Worm (Caenorhabditis elegans): ENCODE measurements around the gene F49H6.8.

The F49H6.8 gene

DNA sequence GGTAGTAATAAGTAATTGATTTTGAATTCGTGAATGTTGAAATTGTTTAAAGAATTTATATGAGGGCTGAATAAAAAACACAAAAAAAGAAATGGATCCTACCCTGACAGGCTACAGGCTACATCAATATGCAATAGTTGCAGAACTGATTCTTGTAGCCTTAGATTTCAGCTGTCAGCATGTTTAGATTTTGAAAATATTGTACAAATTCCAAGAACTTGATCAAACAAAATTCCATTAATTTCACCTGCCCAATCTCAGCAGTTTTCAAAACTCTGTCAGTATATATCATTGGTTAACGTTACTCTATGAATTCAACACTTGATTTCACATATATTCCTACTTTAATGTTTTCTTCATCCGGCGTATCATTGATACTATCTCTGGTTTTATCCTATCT lies 8.0 kb upstream of the F49H6.8 start:
- TF ChIP-seq med-1 (GFP tag; optimal IDR thresholded peaks at IDR 0.05; ENCODE audit: insufficient read depth) (no peak), tab-1 (GFP tag; IDR thresholded peaks at IDR 0.05) (no peak), ztf-29 (GFP tag; IDR thresholded peaks at IDR 0.05) (no peak), ztf-23 (GFP tag; IDR thresholded peaks at IDR 0.05) (no peak), cog-1 (tag; optimal IDR thresholded peaks at IDR 0.05) (no peak), T22C8.4 (GFP tag; IDR thresholded peaks at IDR 0.05) (no peak), ref-1 (GFP tag; conservative IDR thresholded peaks at IDR 0.05) (no peak), flt-1 (GFP tag; IDR thresholded peaks at IDR 0.05) (no peak)

DNA sequence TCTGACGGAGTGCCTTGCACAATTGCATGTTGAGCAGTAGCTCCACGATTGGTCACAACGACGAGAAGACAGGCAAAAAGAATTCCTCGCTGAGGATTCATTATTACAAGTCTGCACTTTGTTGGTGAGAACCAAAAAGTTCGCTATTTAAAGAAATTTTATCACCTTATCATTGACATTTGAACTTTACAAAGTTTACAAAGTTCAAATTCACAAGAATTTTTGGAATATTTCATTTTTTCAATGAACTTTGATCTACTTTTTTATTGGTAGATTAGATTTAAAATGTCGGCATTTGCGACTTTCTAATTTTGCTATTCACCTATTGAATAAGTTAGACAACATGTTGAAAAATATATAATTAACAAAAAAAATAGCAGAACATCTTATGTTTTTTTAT lies 3.8 kb upstream of the F49H6.8 start, which contains the start of gene F49H6.15:
Gene F49H6.15, minus strand, starts transcription at position 101 of the 400 bp plus-strand sequence.
- no peak for TF ChIP-seq med-1 (GFP tag; optimal IDR thresholded peaks at IDR 0.05; ENCODE audit: insufficient read depth)
- TF ChIP-seq ztf-23 (GFP tag; IDR thresholded peaks at IDR 0.05) = no peak
- TF ChIP-seq tab-1 (GFP tag; IDR thresholded peaks at IDR 0.05) = no peak
- TF ChIP-seq T22C8.4 (GFP tag; IDR thresholded peaks at IDR 0.05) = no peak
- TF ChIP-seq cog-1 (tag; optimal IDR thresholded peaks at IDR 0.05) = no peak

DNA sequence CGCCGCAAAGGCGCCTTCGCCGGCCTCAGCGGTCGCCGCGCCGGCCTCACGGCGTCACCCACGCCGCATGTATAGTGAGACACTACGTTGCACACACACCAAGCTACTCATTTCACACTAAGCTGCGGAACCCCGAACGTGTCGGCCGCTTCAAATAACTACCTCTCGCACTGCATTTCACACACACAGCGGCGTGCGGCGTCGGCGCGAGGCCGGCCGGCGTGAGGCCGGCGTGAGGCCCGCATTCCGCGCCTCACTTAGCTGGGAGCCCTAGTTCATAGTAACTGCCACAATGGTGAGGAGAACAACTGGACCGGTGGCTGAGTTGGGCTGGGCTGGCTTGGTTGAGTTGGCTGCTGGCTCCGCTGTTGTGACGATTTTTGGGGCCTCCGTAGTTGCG lies 363 bp downstream of the F49H6.8 start:
- TF ChIP-seq tab-1 (GFP tag; IDR thresholded peaks at IDR 0.05) = 0 out of 2 replicates have a peak, but pooled peaks have one; percentile 25

- TF ChIP-seq med-1 (GFP tag; optimal IDR thresholded peaks at IDR 0.05; ENCODE audit: insufficient read depth) = no peak
- TF ChIP-seq ztf-23 (GFP tag; IDR thresholded peaks at IDR 0.05) = no peak
- no peak for TF ChIP-seq ref-1 (GFP tag; conservative IDR thresholded peaks at IDR 0.05)
- TF ChIP-seq ztf-29 (GFP tag; IDR thresholded peaks at IDR 0.05) = no peak
- TF ChIP-seq cog-1 (tag; optimal IDR thresholded peaks at IDR 0.05) = no peak
- no peak for TF ChIP-seq flt-1 (GFP tag; IDR thresholded peaks at IDR 0.05)
- TF ChIP-seq tab-1 (GFP tag; IDR thresholded peaks at IDR 0.05) = no peak
- TF ChIP-seq T22C8.4 (GFP tag; IDR thresholded peaks at IDR 0.05) = no peak
- TF ChIP-seq klf-2 (GFP tag; conservative IDR thresholded peaks at IDR 0.05) = no peak
Measured at ce11 chrV:17021361-17021760, 1.1 kb downstream of the F49H6.8 start, which contains the start of gene F49H6.12. Gene F49H6.12 (minus strand): TSS chrV:17021461.

DNA sequence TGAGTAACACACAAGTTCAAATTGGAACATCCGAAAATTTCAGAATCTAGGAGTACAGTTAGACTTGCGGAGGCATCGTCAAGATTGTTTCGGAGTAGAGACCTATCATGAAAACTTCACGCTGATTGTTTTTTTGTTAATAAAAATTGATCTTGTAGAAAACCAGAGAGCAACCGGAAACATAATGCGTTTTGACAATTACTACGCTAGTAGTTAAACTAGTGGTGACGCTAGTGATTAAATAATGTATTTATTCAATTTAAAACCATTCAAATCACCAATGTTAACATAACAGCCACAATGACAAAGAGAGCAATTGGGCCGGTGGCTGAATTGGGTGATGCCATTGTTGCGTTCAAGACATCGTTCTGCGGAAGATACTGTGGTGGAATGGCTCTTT lies 2.8 kb downstream of the F49H6.8 start, which contains the start of gene F49H6.17:
Gene F49H6.17, plus strand, starts transcription at position 301 of the 400 bp plus-strand sequence.
- TF ChIP-seq T22C8.4 (GFP tag; IDR thresholded peaks at IDR 0.05) (no peak), klf-2 (GFP tag; conservative IDR thresholded peaks at IDR 0.05) (no peak), ref-1 (GFP tag; conservative IDR thresholded peaks at IDR 0.05) (no peak), flt-1 (GFP tag; IDR thresholded peaks at IDR 0.05) (no peak), ztf-23 (GFP tag; IDR thresholded peaks at IDR 0.05) (no peak), cog-1 (tag; optimal IDR thresholded peaks at IDR 0.05) (no peak), ztf-29 (GFP tag; IDR thresholded peaks at IDR 0.05) (no peak), tab-1 (GFP tag; IDR thresholded peaks at IDR 0.05) (no peak), med-1 (GFP tag; optimal IDR thresholded peaks at IDR 0.05; ENCODE audit: insufficient read depth) (no peak)

ce11 chrV:17016787-17017186 lies 5.7 kb downstream of the F49H6.8 start, which contains the start of gene srh-97:
Gene srh-97 (plus strand): TSS chrV:17017087.
- TF ChIP-seq ztf-23 (GFP tag; IDR thresholded peaks at IDR 0.05) = no peak
- TF ChIP-seq ref-1 (GFP tag; conservative IDR thresholded peaks at IDR 0.05) = no peak
- TF ChIP-seq flt-1 (GFP tag; IDR thresholded peaks at IDR 0.05) = no peak
- TF ChIP-seq tab-1 (GFP tag; IDR thresholded peaks at IDR 0.05) = no peak
- no peak for TF ChIP-seq T22C8.4 (GFP tag; IDR thresholded peaks at IDR 0.05)
- no peak for TF ChIP-seq med-1 (GFP tag; optimal IDR thresholded peaks at IDR 0.05; ENCODE audit: insufficient read depth)
- no peak for TF ChIP-seq klf-2 (GFP tag; conservative IDR thresholded peaks at IDR 0.05)
- TF ChIP-seq ztf-29 (GFP tag; IDR thresholded peaks at IDR 0.05) = no peak
- no peak for TF ChIP-seq cog-1 (tag; optimal IDR thresholded peaks at IDR 0.05)

DNA sequence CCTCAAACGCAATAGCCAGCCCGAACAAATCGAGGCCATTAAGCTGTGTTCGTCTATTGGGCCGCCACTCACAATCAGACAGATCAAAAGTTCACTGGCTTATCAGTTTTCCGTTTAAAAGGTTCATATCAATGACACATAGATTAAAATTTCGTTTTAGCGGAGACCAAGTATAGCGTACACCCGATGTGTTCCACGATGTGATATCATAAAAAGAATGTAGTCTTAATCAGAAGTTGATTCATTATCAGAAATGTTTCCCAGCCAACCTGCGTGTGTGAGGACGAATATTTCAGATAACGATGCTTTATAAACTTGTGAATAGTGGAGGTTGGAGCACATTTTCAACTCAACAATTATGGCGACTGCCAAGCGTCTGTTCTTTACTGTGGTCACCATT lies 8.4 kb downstream of the F49H6.8 start, which contains the start of gene clc-13:
Gene clc-13, plus strand, starts transcription at position 359 of the 400 bp plus-strand sequence.
- TF ChIP-seq med-1 (GFP tag; optimal IDR thresholded peaks at IDR 0.05; ENCODE audit: insufficient read depth) = no peak
- no peak for TF ChIP-seq flt-1 (GFP tag; IDR thresholded peaks at IDR 0.05)
- TF ChIP-seq T22C8.4 (GFP tag; IDR thresholded peaks at IDR 0.05) = no peak
- no peak for TF ChIP-seq klf-2 (GFP tag; conservative IDR thresholded peaks at IDR 0.05)
- no peak for TF ChIP-seq ref-1 (GFP tag; conservative IDR thresholded peaks at IDR 0.05)
- TF ChIP-seq ztf-23 (GFP tag; IDR thresholded peaks at IDR 0.05) = no peak
- TF ChIP-seq tab-1 (GFP tag; IDR thresholded peaks at IDR 0.05) = no peak

- TF ChIP-seq T22C8.4 (GFP tag; IDR thresholded peaks at IDR 0.05) (no peak), med-1 (GFP tag; optimal IDR thresholded peaks at IDR 0.05; ENCODE audit: insufficient read depth) (no peak), tab-1 (GFP tag; IDR thresholded peaks at IDR 0.05) (no peak)
Measured at ce11 chrV:17013232-17013631, 9.2 kb downstream of the F49H6.8 start, which contains the start of gene clec-241. Gene clec-241 (minus strand): TSS chrV:17013332.

DNA sequence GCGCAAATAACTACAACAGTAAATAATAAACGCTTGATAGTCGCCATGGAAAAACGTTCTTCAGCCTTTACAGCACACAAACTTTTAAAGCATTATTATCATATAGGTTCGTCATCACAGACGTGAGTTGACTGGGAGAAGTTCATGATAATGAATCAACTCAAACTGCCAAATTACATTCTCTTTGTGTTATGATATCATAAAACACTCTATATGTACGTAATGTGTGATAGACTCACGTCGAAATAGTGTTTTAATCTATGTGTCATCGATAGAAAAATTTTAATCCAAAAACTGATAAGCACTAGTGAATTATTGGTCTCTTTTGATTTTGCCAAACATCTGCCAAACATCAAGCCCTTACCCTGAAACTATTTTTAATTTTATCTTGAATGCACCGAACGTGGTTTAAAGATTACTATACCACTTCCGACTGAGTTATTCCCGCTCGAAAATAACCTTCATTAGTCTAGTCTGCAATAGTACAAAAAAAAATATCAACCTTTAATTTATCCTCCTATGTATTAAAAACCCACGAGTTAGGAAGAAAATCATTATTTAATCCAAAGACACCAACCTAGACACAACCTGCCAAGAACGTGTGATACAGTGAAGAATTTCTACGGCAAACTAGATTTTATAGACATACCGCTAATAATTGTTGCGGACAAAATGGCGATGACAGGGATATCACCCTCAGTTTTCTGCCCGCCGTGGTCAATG lies 13.0 kb downstream of the F49H6.8 start, which contains the start of the genes clc-12 and clec-240:
Gene clc-12, minus strand, starts transcription at position 47 of the 723 bp plus-strand sequence.
Gene clec-240, plus strand, starts transcription at position 673 of the 723 bp plus-strand sequence.
- TF ChIP-seq cog-1 (tag; optimal IDR thresholded peaks at IDR 0.05) (no peak), klf-2 (GFP tag; conservative IDR thresholded peaks at IDR 0.05) (no peak), ztf-23 (GFP tag; IDR thresholded peaks at IDR 0.05) (no peak), tab-1 (GFP tag; IDR thresholded peaks at IDR 0.05) (no peak), T22C8.4 (GFP tag; IDR thresholded peaks at IDR 0.05) (no peak), ztf-29 (GFP tag; IDR thresholded peaks at IDR 0.05) (no peak), ref-1 (GFP tag; conservative IDR thresholded peaks at IDR 0.05) (no peak), flt-1 (GFP tag; IDR thresholded peaks at IDR 0.05) (no peak), med-1 (GFP tag; optimal IDR thresholded peaks at IDR 0.05; ENCODE audit: insufficient read depth) (no peak)

DNA sequence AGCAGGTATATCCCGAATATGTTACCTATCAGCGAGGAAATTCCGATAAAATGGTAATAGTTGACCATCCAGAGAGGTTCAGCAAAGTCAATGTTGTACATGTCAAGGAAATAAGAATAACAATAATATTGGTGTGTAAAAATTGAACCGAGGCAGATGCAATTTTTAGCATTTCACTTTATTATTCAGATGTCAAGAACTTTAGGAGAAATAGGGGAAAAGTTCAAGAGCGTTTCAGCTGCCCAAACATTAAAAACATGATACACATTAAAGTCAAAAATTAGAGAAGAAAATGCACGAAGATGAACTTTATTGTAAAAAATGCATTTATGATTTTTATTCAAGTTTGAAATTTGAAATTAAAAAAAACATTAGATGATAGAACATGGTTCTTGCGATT lies 14.2 kb downstream of the F49H6.8 start, which contains the start of gene sri-69:
Gene sri-69, minus strand, starts transcription at position 101 of the 400 bp plus-strand sequence.
- no peak for TF ChIP-seq med-1 (GFP tag; optimal IDR thresholded peaks at IDR 0.05; ENCODE audit: insufficient read depth)
